Fruit fly (Drosophila melanogaster) whole organism: ENCODE results near the gene CG34307.

Experiments used
- EcR ChIP-seq, 2 experiments: fragments of >200 bp; optimal IDR thresholded peaks; 2 replicates each; lab custom pipeline; 2017; ENCODE audit warnings: missing biosample characterization in 2 of 2, missing genetic modification characterization in 2 of 2, missing genetic modification reagents in 2 of 2
- pan ChIP-seq: fragments of >200 bp; optimal IDR thresholded peaks from 2 replicates; lab custom pipeline; 2017
- psq ChIP-seq: fragments of >200 bp; optimal IDR thresholded peaks from 2 replicates; lab custom pipeline; 2017
- usp ChIP-seq: fragments of >200 bp; optimal IDR thresholded peaks from 2 replicates; lab custom pipeline; 2017; ENCODE audit warnings: missing biosample characterization, missing genetic modification characterization, mixed read lengths

DNA sequence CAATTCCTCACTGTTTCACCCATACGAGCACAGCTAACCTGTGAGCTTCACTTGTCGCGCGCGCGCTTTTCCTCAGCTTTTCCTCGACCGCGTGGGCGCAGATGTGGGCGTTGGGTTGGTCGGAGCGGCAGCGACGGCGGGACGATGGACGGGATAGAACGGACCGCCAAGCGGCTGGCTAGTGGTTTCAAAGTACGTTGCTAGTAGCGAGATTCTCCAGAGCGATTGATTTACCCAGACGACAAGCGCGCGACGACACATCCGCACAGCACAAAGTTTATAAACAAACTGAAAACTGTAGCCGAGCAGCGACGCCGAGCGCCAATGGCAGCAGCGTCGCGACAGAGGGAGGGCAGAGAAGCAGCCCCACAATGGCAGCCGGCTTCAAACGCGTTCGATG lies 28.2 kb upstream of the CG34307 start, which contains the start of gene CG6959:
- TF ChIP-seq psq (lab: Kevin White, UChicago) (no peak), pan (no peak), EcR (GFP tag; optimal IDR thresholded peaks at IDR 0.05; lab: Kevin White, UChicago) (no peak), usp (GFP tag; lab: Kevin White, UChicago) (no peak)
